Worm (Caenorhabditis elegans) whole organism, L4/young adult: ENCODE data around the gene srab-8.

Experiments
- W03F9.2 ChIP-seq: fragments of 150-350 bp; optimal IDR thresholded peaks from 2 replicates; lab custom pipeline; 2014; ENCODE audit warnings: missing biosample characterization, missing genetic modification characterization
- dao-5 ChIP-seq: sonication (generic microtip); optimal IDR thresholded peaks from 2 replicates; lab custom pipeline; 2016; ENCODE audit warnings: missing genotype, missing genetic modification characterization, moderate library complexity, missing compliant biosample characterization
- him-1 ChIP-seq: sonication (generic microtip); optimal IDR thresholded peaks from 2 replicates; lab custom pipeline; 2016; ENCODE audit warnings: missing genotype, missing genetic modification reagents, missing genetic modification characterization, missing compliant biosample characterization

- TF ChIP-seq W03F9.2 (tag; lab: Kevin White, UChicago) (no peak), him-1 (tag; lab: Kevin White, UChicago) (no peak), dao-5 (tag; lab: Kevin White, UChicago) (no peak)
Observed at ce11 chrV:3128803-3129202, 47.5 kb upstream of the srab-8 start, which contains the start of gene tat-6.
